Fruit fly (Drosophila melanogaster) whole organism, embryonic: Measurements from ENCODE around the gene CG12239.

Source experiments
- CG10366 ChIP-seq: fragments of 200-800 bp; sonication (Bioruptor generic); IDR thresholded peaks from 2 replicates; pipeline ENCODE4 v1.3.6; 2022; ENCODE audit warnings: missing biosample characterization, missing genetic modification characterization
- CG11398 ChIP-seq: fragments of 200-800 bp; sonication (Bioruptor generic); optimal IDR thresholded peaks from 2 replicates; lab custom pipeline; 2016; ENCODE audit warnings: missing biosample characterization, missing genetic modification characterization
- CG11504 ChIP-seq: fragments of 200-800 bp; sonication (Bioruptor generic); optimal IDR thresholded peaks from 3 replicates; lab custom pipeline; 2019; ENCODE audit warnings: missing biosample characterization, mild to moderate bottlenecking, missing genetic modification characterization, moderate library complexity
- CG12155 ChIP-seq: fragments of 200-800 bp; sonication (Bioruptor generic); optimal IDR thresholded peaks from 3 replicates; lab custom pipeline; 2016; ENCODE audit warnings: missing biosample characterization, missing genetic modification characterization
- CG13123 ChIP-seq: fragments of 200-800 bp; sonication (Bioruptor generic); optimal IDR thresholded peaks from 2 replicates; lab custom pipeline; 2016; ENCODE audit warnings: missing biosample characterization, missing genetic modification characterization
- CG13287 ChIP-seq: fragments of 200-800 bp; sonication (Bioruptor generic); IDR thresholded peaks from 2 replicates; pipeline ENCODE4 v1.3.6; 2022; ENCODE audit warnings: missing biosample characterization, missing genetic modification characterization; ENCODE audit not compliant: partially characterized antibody
- CG13296 ChIP-seq: fragments of 200-800 bp; sonication (Bioruptor generic); optimal IDR thresholded peaks from 3 replicates; lab custom pipeline; 2018; ENCODE audit warnings: missing biosample characterization, mild to moderate bottlenecking, missing genetic modification characterization
- CG14441 ChIP-seq: fragments of 200-800 bp; sonication (Bioruptor generic); IDR thresholded peaks from 2 replicates; pipeline ENCODE4 v1.3.6; 2022; ENCODE audit warnings: missing biosample characterization, missing genetic modification characterization
- CG17568 ChIP-seq: fragments of 200-800 bp; sonication (Bioruptor generic); optimal IDR thresholded peaks from 2 replicates; lab custom pipeline; 2018; ENCODE audit warnings: missing biosample characterization, mild to moderate bottlenecking, missing genetic modification characterization, moderate library complexity
- CG18476 ChIP-seq: fragments of 200-800 bp; sonication (Bioruptor generic); optimal IDR thresholded peaks from 2 replicates; lab custom pipeline; 2016; ENCODE audit warnings: missing biosample characterization, mild to moderate bottlenecking, missing genetic modification characterization
- CG18619 ChIP-seq: fragments of 200-800 bp; sonication (Bioruptor generic); optimal IDR thresholded peaks from 3 replicates; lab custom pipeline; 2017; ENCODE audit warnings: missing biosample characterization, mild to moderate bottlenecking, missing genetic modification characterization
- CG33213 ChIP-seq: fragments of 200-800 bp; sonication (Bioruptor generic); optimal IDR thresholded peaks from 3 replicates; lab custom pipeline; 2016; ENCODE audit warnings: missing biosample characterization, missing genetic modification characterization
- CG3726 ChIP-seq: fragments of 200-800 bp; sonication (Bioruptor generic); IDR thresholded peaks from 3 replicates; pipeline ENCODE4, ENCODE4 v1.3.6; 2022; ENCODE audit warnings: missing biosample characterization, missing genetic modification characterization
- CG4360 ChIP-seq: fragments of 200-800 bp; sonication (Bioruptor generic); IDR thresholded peaks from 2 replicates; pipeline ENCODE4 v1.3.6; 2022; ENCODE audit warnings: missing biosample characterization, missing genetic modification characterization
- CG5953 ChIP-seq: fragments of 200-800 bp; sonication (Bioruptor generic); IDR thresholded peaks from 2 replicates; pipeline ENCODE4 v1.3.6; 2022; ENCODE audit warnings: missing biosample characterization, missing genetic modification characterization
- CG6654 ChIP-seq: fragments of 200-800 bp; sonication (Bioruptor generic); optimal IDR thresholded peaks from 2 replicates; lab custom pipeline; 2017; ENCODE audit warnings: missing biosample characterization, mild to moderate bottlenecking, missing genetic modification characterization
- CG6765 ChIP-seq: fragments of 200-800 bp; sonication (Bioruptor generic); optimal IDR thresholded peaks from 3 replicates; lab custom pipeline; 2017; ENCODE audit warnings: missing biosample characterization, mild to moderate bottlenecking, missing genetic modification characterization
- CG6813 ChIP-seq: fragments of 200-800 bp; sonication (Bioruptor generic); optimal IDR thresholded peaks from 2 replicates; lab custom pipeline; 2017; ENCODE audit warnings: missing biosample characterization, missing genetic modification characterization, mild to moderate bottlenecking, moderate library complexity, missing genetic modification reagents
- CG7357 ChIP-seq: fragments of 200-800 bp; sonication (Bioruptor generic); IDR thresholded peaks from 3 replicates; pipeline ENCODE4 v1.3.6; 2022; ENCODE audit warnings: missing biosample characterization, missing genetic modification characterization
- CG9437 ChIP-seq: fragments of 200-800 bp; sonication (Bioruptor generic); optimal IDR thresholded peaks from 2 replicates; lab custom pipeline; 2018; ENCODE audit warnings: missing biosample characterization, mild to moderate bottlenecking, missing genetic modification characterization
- CG9876 ChIP-seq: fragments of 200-800 bp; sonication (Bioruptor generic); optimal IDR thresholded peaks from 2 replicates; lab custom pipeline; 2016; ENCODE audit warnings: missing biosample characterization, missing genetic modification characterization
- Deaf1 ChIP-seq: fragments of 200-800 bp; optimal IDR thresholded peaks from 3 replicates; lab custom pipeline; 2019; ENCODE audit warnings: missing biosample characterization, mild to moderate bottlenecking, missing genetic modification characterization, moderate library complexity
- Ets65A ChIP-seq: fragments of 200-800 bp; sonication (Bioruptor generic); peaks from one replicate; lab custom pipeline; 2016; ENCODE audit warnings: missing biosample characterization, missing genetic modification characterization
- HLHmδ ChIP-seq: fragments of 200-800 bp; sonication (Bioruptor generic); optimal IDR thresholded peaks from 2 replicates; lab custom pipeline; 2018; ENCODE audit warnings: missing biosample characterization, mild to moderate bottlenecking, missing genetic modification characterization, moderate library complexity
- Myb ChIP-seq: fragments of 200-800 bp; sonication (Bioruptor generic); optimal IDR thresholded peaks from 2 replicates; lab custom pipeline; 2016; ENCODE audit warnings: missing biosample characterization, missing genetic modification characterization
- Nf-YB ChIP-seq: fragments of 200-800 bp; sonication (Bioruptor generic); optimal IDR thresholded peaks from 3 replicates; lab custom pipeline; 2019; ENCODE audit warnings: missing biosample characterization, mild to moderate bottlenecking, missing genetic modification characterization, moderate library complexity
- Pdp1 ChIP-seq, 2 experiments: fragments of 200-800 bp; sonication (Bioruptor generic); optimal IDR thresholded peaks; 3 replicates each; lab custom pipeline; 2016; ENCODE audit warnings: missing biosample characterization in 2 of 2, missing genetic modification characterization in 2 of 2, mild to moderate bottlenecking in 1 of 2, moderate library complexity in 1 of 2
- Rx ChIP-seq: fragments of 200-800 bp; sonication (Bioruptor generic); IDR thresholded peaks from 2 replicates; pipeline ENCODE4 v1.3.6; 2022; ENCODE audit warnings: missing biosample characterization, missing genetic modification characterization
- Spps ChIP-seq: fragments of 200-800 bp; sonication (Bioruptor generic); optimal IDR thresholded peaks from 2 replicates; lab custom pipeline; 2018; ENCODE audit warnings: missing biosample characterization, mild to moderate bottlenecking, missing genetic modification characterization
- Tbp ChIP-seq: fragments of >200 bp; optimal IDR thresholded peaks from 2 replicates; lab custom pipeline; 2018; ENCODE audit warnings: missing biosample characterization, missing genetic modification characterization
- Xbp1 ChIP-seq: fragments of 200-800 bp; sonication (Bioruptor generic); optimal IDR thresholded peaks from 3 replicates; lab custom pipeline; 2016; ENCODE audit warnings: missing biosample characterization, mild to moderate bottlenecking, missing genetic modification characterization
- bcd ChIP-seq: fragments of 200-800 bp; sonication (Bioruptor generic); optimal IDR thresholded peaks from 2 replicates; lab custom pipeline; 2017; ENCODE audit warnings: missing biosample characterization, mild to moderate bottlenecking, missing genetic modification characterization
- bsh ChIP-seq, 2 experiments: fragments of 200-800 bp; sonication (Bioruptor generic); optimal IDR thresholded peaks; 2 replicates each; lab custom pipeline; 2017 to 2018; ENCODE audit warnings: mild to moderate bottlenecking in 2 of 2, missing biosample characterization in 2 of 2, missing genetic modification characterization in 2 of 2, moderate library complexity in 1 of 2
- crc ChIP-seq: fragments of 200-800 bp; sonication (Bioruptor generic); optimal IDR thresholded peaks from 2 replicates; lab custom pipeline; 2016; ENCODE audit warnings: missing biosample characterization, missing genetic modification characterization
- danr ChIP-seq: fragments of 200-800 bp; sonication (Bioruptor generic); IDR thresholded peaks from 2 replicates; pipeline ENCODE4 v1.3.6; 2022; ENCODE audit warnings: missing biosample characterization, missing genetic modification characterization
- eve ChIP-seq, 2 experiments: fragments of >200 bp; optimal IDR thresholded peaks; 2 replicates each; lab custom pipeline; 2017; ENCODE audit warnings: missing biosample characterization in 2 of 2, missing genetic modification characterization in 2 of 2
- ewg ChIP-seq: fragments of 200-800 bp; sonication (Bioruptor generic); optimal IDR thresholded peaks from 3 replicates; lab custom pipeline; 2017; ENCODE audit warnings: mild to moderate bottlenecking, missing biosample characterization, missing genetic modification reagents, missing genetic modification characterization
- grn ChIP-seq: fragments of 200-800 bp; sonication (Bioruptor generic); optimal IDR thresholded peaks from 3 replicates; lab custom pipeline; 2017; ENCODE audit warnings: missing biosample characterization, missing genetic modification characterization
- lmd ChIP-seq: fragments of 200-800 bp; sonication (Bioruptor generic); IDR thresholded peaks from 2 replicates; pipeline ENCODE4 v1.3.6; 2022; ENCODE audit warnings: missing biosample characterization, missing genetic modification characterization
- peb ChIP-seq: fragments of 200-800 bp; sonication (Bioruptor generic); IDR thresholded peaks from 2 replicates; pipeline ENCODE4 v1.3.6; 2022; ENCODE audit warnings: missing biosample characterization, missing genetic modification characterization
- pzg ChIP-seq: fragments of 200-800 bp; sonication (Bioruptor generic); optimal IDR thresholded peaks from 3 replicates; lab custom pipeline; 2018; ENCODE audit warnings: missing biosample characterization, mild to moderate bottlenecking, missing genetic modification characterization, moderate library complexity
- schlank ChIP-seq: fragments of 200-800 bp; sonication (Bioruptor generic); optimal IDR thresholded peaks from 2 replicates; lab custom pipeline; 2018; ENCODE audit warnings: missing biosample characterization, mild to moderate bottlenecking, missing genetic modification characterization
- scrt ChIP-seq: fragments of 200-800 bp; sonication (Bioruptor generic); optimal IDR thresholded peaks from 2 replicates; lab custom pipeline; 2018; ENCODE audit warnings: missing biosample characterization, mild to moderate bottlenecking, missing genetic modification characterization, moderate library complexity
- sens ChIP-seq: fragments of 200-800 bp; sonication (Bioruptor generic); peaks from one replicate; lab custom pipeline; 2016; ENCODE audit warnings: missing biosample characterization, missing genetic modification characterization
- seq ChIP-seq: fragments of 200-800 bp; sonication (Bioruptor generic); IDR thresholded peaks from 2 replicates; pipeline ENCODE4 v1.3.6; 2022; ENCODE audit warnings: missing biosample characterization, missing genetic modification characterization
- slp2 ChIP-seq: fragments of 200-800 bp; sonication (Bioruptor generic); optimal IDR thresholded peaks from 2 replicates; lab custom pipeline; 2016; ENCODE audit warnings: missing biosample characterization, missing genetic modification characterization
- tio ChIP-seq: fragments of 200-800 bp; sonication (Bioruptor generic); optimal IDR thresholded peaks from 2 replicates; lab custom pipeline; 2017; ENCODE audit warnings: missing biosample characterization, missing genetic modification characterization, inconsistent platforms
- tll ChIP-seq, 2 experiments: fragments of 200-800 bp in 1 of 2; fragments of >200 bp in 1 of 2; sonication (Bioruptor generic) in 1 of 2; optimal IDR thresholded peaks; 2 replicates each; lab custom pipeline; 2017 to 2019; ENCODE audit warnings: missing biosample characterization in 2 of 2, missing genetic modification characterization in 2 of 2, mild to moderate bottlenecking in 1 of 2, moderate library complexity in 1 of 2

Gene CG12239

dm6 chrX:5754837-5755828 lies 36.8 kb upstream of the CG12239 start, which contains the start of the genes lin-52 and CG15771 (continued):
- peak; percentile 67 for TF ChIP-seq CG13287 (GFP tag; lab: Robert Waterston, UW)
- TF ChIP-seq Xbp1 (GFP tag; lab: Kevin White, UChicago) = peak; percentile 94
- peak; percentile 64 for TF ChIP-seq Myb (GFP tag; lab: Kevin White, UChicago)
- peak; percentile 96 for TF ChIP-seq seq (GFP tag; lab: Robert Waterston, UW)
- TF ChIP-seq Pdp1 (GFP tag; optimal IDR thresholded peaks at IDR 0.05; lab: Kevin White, UChicago) = peak; percentile 63 to 86
- TF ChIP-seq CG6654 (GFP tag; lab: Kevin White, UChicago) = peak; percentile 81
- peak; percentile 94 for TF ChIP-seq CG14441 (GFP tag; lab: Robert Waterston, UW)
- TF ChIP-seq CG3726 (GFP tag; lab: Robert Waterston, UW) = peak; percentile 89
- TF ChIP-seq slp2 = peak; percentile 67
- TF ChIP-seq Nf-YB (GFP tag; lab: Kevin White, UChicago) = peak; percentile 83
- no peak for TF ChIP-seq CG11398 (GFP tag; lab: Kevin White, UChicago)
- peak; percentile 51 for TF ChIP-seq crc
- TF ChIP-seq Ets65A = peak; percentile 97
- peak; percentile 97 for TF ChIP-seq CG18619
- peak; percentile 95 for TF ChIP-seq bcd
- TF ChIP-seq CG6765 = peak; percentile 95
- peak; percentile 94 for TF ChIP-seq CG11504
- TF ChIP-seq Rx (GFP tag; lab: Robert Waterston, UW) = peak; percentile 90
- TF ChIP-seq tll (GFP tag; optimal IDR thresholded peaks at IDR 0.05; lab: Kevin White, UChicago) = peak in 1 of 2 experiments; percentile 15
- TF ChIP-seq CG4360 (GFP tag; lab: Robert Waterston, UW) = peak; percentile 61; the same call in 1 of the 2 replicates
- TF ChIP-seq lmd (GFP tag; lab: Robert Waterston, UW) = peak; percentile 97
- peak; percentile 94 for TF ChIP-seq CG6813 (GFP tag; lab: Kevin White, UChicago)
- TF ChIP-seq sens (GFP tag; lab: Kevin White, UChicago) = peak; percentile 97
- TF ChIP-seq CG9437 = peak; percentile 85
- TF ChIP-seq CG7357 (GFP tag; lab: Robert Waterston, UW) = peak; percentile 91
- peak; percentile 86 for TF ChIP-seq CG17568 (GFP tag; lab: Kevin White, UChicago)
- TF ChIP-seq Tbp = no peak
- TF ChIP-seq danr (GFP tag; lab: Robert Waterston, UW) = peak; percentile 93
- peak; percentile 94 for TF ChIP-seq peb (GFP tag; lab: Robert Waterston, UW)
- TF ChIP-seq grn = peak; percentile 45
- peak; percentile 93 for TF ChIP-seq tio (GFP tag; lab: Kevin White, UChicago)
- TF ChIP-seq HLHmδ (GFP tag; lab: Kevin White, UChicago) = peak; percentile 41
- TF ChIP-seq eve (GFP tag; optimal IDR thresholded peaks at IDR 0.05; lab: Kevin White, UChicago) = no peak
- peak; percentile 94 for TF ChIP-seq CG10366
- peak; percentile 83 for TF ChIP-seq CG12155 (GFP tag; lab: Kevin White, UChicago)
- peak; percentile 18 for TF ChIP-seq CG33213 (GFP tag; lab: Kevin White, UChicago)
- peak; percentile 92 for TF ChIP-seq scrt (GFP tag; lab: Kevin White, UChicago)
- TF ChIP-seq CG13296 (GFP tag; lab: Kevin White, UChicago) = peak; percentile 97
- TF ChIP-seq CG9876 (GFP tag; lab: Kevin White, UChicago) = peak; percentile 5
- TF ChIP-seq CG5953 (GFP tag; lab: Robert Waterston, UW) = peak; percentile 79; the same call in 1 of the 2 replicates
- peak; percentile 95 for TF ChIP-seq bsh (GFP tag; optimal IDR thresholded peaks at IDR 0.05; lab: Kevin White, UChicago)
- TF ChIP-seq pzg (GFP tag; lab: Kevin White, UChicago) = peak; percentile 85
- peak; percentile 91 for TF ChIP-seq schlank
- peak; percentile 90 for TF ChIP-seq CG18476 (GFP tag; lab: Kevin White, UChicago)
- TF ChIP-seq Deaf1 (tag; lab: Kevin White, UChicago) = peak; percentile 79
- TF ChIP-seq CG13123 (GFP tag; lab: Kevin White, UChicago) = peak; percentile 72
- peak; percentile 84 for TF ChIP-seq Spps (tag; lab: Kevin White, UChicago)
- peak; percentile 89 for TF ChIP-seq ewg (GFP tag; lab: Kevin White, UChicago)
